Fruit fly (Drosophila melanogaster) S2 (cell line): ENCODE results near the gene Or67d.

Experiments
- CG8478 ChIP-seq: fragments of >200 bp; optimal IDR thresholded peaks from 2 replicates; lab custom pipeline; 2018
- CTCF ChIP-seq, 2 experiments: fragments of >200 bp; optimal IDR thresholded peaks; 2 replicates each; lab custom pipeline; 2018

Gene Or67d

dm6 chr3L:10254131-10254530 lies 18.9 kb upstream of the Or67d start:
- TF ChIP-seq CTCF (optimal IDR thresholded peaks at IDR 0.05; lab: Kevin White, UChicago): no peak
- TF ChIP-seq CG8478 (lab: Kevin White, UChicago): no peak

DNA sequence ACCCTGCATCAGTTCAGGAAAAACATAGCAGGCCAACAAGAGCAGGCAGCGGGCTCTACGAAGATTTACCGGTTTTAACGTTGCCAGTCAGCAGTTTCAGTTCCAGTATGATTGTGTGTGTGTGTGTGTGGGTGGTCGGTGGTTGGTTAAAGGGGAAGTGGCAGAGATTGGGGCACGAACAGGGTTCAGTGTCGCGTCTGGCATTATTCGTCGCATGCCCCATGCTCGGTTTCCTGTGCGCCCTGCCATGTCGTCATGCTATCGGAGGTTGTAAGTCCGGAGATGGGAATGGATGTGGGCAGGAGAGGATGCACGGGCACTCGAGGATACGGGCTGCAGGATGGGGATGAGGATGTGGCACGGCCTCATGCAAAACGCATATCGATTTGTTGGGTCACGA lies 14.3 kb upstream of the Or67d start:
- TF ChIP-seq CTCF (optimal IDR thresholded peaks at IDR 0.05; lab: Kevin White, UChicago) (no peak), CG8478 (lab: Kevin White, UChicago) (no peak)

- no peak for TF ChIP-seq CTCF (optimal IDR thresholded peaks at IDR 0.05; lab: Kevin White, UChicago)
- TF ChIP-seq CG8478 (lab: Kevin White, UChicago): no peak
Measured at dm6 chr3L:10261219-10261618, 11.8 kb upstream of the Or67d start.

dm6 chr3L:10262827-10263226 lies 10.2 kb upstream of the Or67d start:
- no peak for TF ChIP-seq CTCF (optimal IDR thresholded peaks at IDR 0.05; lab: Kevin White, UChicago)
- TF ChIP-seq CG8478 (lab: Kevin White, UChicago): no peak

- TF ChIP-seq CG8478 (lab: Kevin White, UChicago): no peak
- TF ChIP-seq CTCF (optimal IDR thresholded peaks at IDR 0.05; lab: Kevin White, UChicago): no peak
Measured at dm6 chr3L:10267011-10267410, 6.0 kb upstream of the Or67d start, which contains the start of gene can. Gene can (minus strand): TSS chr3L:10267111.

DNA sequence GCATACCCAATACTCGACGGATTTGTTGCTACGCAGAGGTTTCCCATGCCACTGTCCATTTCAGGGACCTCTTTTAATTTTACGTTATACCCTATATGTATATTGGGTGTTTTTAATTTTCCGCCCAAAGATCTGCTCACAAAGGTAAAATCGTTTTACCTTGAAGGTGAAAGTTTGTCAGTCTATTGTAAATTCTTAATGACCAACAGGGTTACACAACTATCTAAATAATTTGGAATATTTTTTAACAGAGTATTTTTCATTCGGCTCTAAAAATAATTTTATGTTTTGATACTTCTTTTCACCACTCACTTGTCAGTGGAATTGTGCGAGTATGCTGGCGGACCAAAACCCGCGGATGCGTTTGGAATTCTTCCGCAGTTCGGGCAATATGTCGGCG lies 5.4 kb upstream of the Or67d start:
- TF ChIP-seq CG8478 (lab: Kevin White, UChicago) (no peak), CTCF (optimal IDR thresholded peaks at IDR 0.05; lab: Kevin White, UChicago) (no peak)

DNA sequence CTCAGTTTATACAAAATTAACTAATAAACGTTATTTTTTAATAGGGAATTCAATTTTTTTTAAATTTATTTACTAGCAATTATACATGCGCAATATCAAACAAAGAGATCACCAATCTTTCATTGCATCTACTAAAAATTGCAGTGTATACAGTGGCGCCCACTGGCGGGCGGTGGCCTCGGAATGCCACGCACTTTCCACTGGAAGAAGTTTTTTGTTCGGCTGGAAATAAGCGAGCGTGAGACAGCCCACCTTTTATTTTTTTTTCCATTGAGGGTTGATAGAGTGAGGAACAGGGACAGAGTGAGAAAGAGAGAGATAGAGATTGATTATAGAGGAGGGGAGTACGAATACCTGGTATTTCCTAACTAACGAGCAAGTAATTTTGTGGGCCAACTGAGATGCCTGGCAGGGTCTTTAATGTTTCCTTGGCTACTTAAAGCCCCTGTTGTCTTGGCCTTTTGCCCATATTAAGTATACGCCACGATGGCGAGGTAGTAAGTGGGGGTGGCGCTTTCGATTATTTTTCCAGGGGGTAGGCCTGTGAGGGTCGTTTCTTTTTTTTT lies 1.3 kb upstream of the Or67d start:
- TF ChIP-seq CG8478 (lab: Kevin White, UChicago) (no peak), CTCF (optimal IDR thresholded peaks at IDR 0.05; lab: Kevin White, UChicago) (peak; percentile 74 to 85)

- TF ChIP-seq CG8478 (lab: Kevin White, UChicago) (no peak), CTCF (optimal IDR thresholded peaks at IDR 0.05; lab: Kevin White, UChicago) (no peak)
Measured at dm6 chr3L:10279498-10279897, 6.5 kb downstream of the Or67d start.

dm6 chr3L:10281802-10282201 lies 8.8 kb downstream of the Or67d start:
- peak; percentile 90 to 93 for TF ChIP-seq CTCF (optimal IDR thresholded peaks at IDR 0.05; lab: Kevin White, UChicago)
- TF ChIP-seq CG8478 (lab: Kevin White, UChicago): no peak

dm6 chr3L:10283946-10284345 lies 10.9 kb downstream of the Or67d start:
- no peak for TF ChIP-seq CG8478 (lab: Kevin White, UChicago)

DNA sequence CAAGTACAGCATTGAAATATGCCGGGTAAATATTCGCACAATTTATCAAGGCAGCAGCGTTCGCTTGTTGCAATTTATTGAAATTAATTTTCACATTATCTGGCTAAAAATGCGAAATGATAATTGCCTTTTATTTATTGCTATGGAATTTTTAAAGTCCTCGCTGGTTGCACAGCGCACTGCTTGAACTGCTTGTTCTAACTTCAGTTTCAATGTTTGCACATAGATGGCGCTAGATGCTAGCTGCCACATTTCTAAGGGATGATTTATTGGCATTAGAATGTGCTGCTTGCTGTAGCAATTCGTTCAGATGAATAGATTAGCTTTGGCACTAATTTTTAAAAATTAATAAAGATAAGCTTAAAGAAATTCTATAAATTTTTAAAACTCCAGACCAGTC lies 11.9 kb downstream of the Or67d start:
- TF ChIP-seq CG8478 (lab: Kevin White, UChicago) (no peak), CTCF (optimal IDR thresholded peaks at IDR 0.05; lab: Kevin White, UChicago) (peak; percentile 94 to 95)

- no peak for TF ChIP-seq CTCF (optimal IDR thresholded peaks at IDR 0.05; lab: Kevin White, UChicago)
- TF ChIP-seq CG8478 (lab: Kevin White, UChicago): no peak
Measured at dm6 chr3L:10288155-10288554, 15.2 kb downstream of the Or67d start.

- no peak for TF ChIP-seq CTCF (optimal IDR thresholded peaks at IDR 0.05; lab: Kevin White, UChicago)
- no peak for TF ChIP-seq CG8478 (lab: Kevin White, UChicago)
Measured at dm6 chr3L:10289357-10289756, 16.4 kb downstream of the Or67d start.

DNA sequence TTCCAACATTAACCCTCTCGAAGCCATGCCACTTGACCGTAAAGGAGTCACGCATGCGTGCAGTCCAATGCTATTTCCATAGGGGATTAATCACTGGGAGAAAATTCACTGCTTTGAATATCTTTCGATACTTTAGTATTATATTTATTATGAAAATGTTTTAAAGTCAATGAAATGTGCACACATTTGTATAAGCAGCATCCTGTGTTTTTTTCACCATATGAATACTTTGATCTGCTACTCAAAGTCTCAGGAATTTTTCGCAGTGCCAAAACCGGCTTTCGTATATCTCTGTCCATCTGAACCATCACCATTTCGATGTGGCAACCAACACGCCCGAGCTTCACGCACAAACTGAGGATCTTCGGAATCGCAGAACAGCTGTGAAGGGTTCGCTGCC lies 23.2 kb downstream of the Or67d start:
- no peak for TF ChIP-seq CTCF (optimal IDR thresholded peaks at IDR 0.05; lab: Kevin White, UChicago)

dm6 chr3L:10299182-10299581 lies 26.2 kb downstream of the Or67d start:
- TF ChIP-seq CG8478 (lab: Kevin White, UChicago): no peak
- TF ChIP-seq CTCF (optimal IDR thresholded peaks at IDR 0.05; lab: Kevin White, UChicago): no peak

- no peak for TF ChIP-seq CG8478 (lab: Kevin White, UChicago)
- TF ChIP-seq CTCF (optimal IDR thresholded peaks at IDR 0.05; lab: Kevin White, UChicago): no peak
Measured at dm6 chr3L:10301749-10302148, 28.7 kb downstream of the Or67d start.
